Worm (Caenorhabditis elegans): ENCODE data around the gene str-247.

- no peak for TF ChIP-seq F13H6.1 (tag; optimal IDR thresholded peaks at IDR 0.05)
- no peak for TF ChIP-seq lin-11 (tag; optimal IDR thresholded peaks at IDR 0.05)
- TF ChIP-seq pha-4 (tag; optimal IDR thresholded peaks at IDR 0.05), result no peak
- TF ChIP-seq tbx-7 (tag; optimal IDR thresholded peaks at IDR 0.05), result no peak
- no peak for TF ChIP-seq ama-1 (optimal IDR thresholded peaks at IDR 0.05)
- no peak for TF ChIP-seq ceh-24 (tag; optimal IDR thresholded peaks at IDR 0.05)
- no peak for TF ChIP-seq nhr-11 (tag; optimal IDR thresholded peaks at IDR 0.05)
- no peak for TF ChIP-seq zip-5 (tag; optimal IDR thresholded peaks at IDR 0.05)
- TF ChIP-seq tbx-2 (tag; optimal IDR thresholded peaks at IDR 0.05), result no peak
- TF ChIP-seq npax-4 (tag; optimal IDR thresholded peaks at IDR 0.05), result no peak
- no peak for TF ChIP-seq rnt-1 (tag; optimal IDR thresholded peaks at IDR 0.05)
These were observed 3.8 kb downstream of the str-247 start, which contains the start of gene cyp-34A5 for ce11 chrV:3957608-3958007.

Data from whole organism, late embryonic.